Worm (Caenorhabditis elegans) whole organism, L4 larva: ENCODE measurements around the gene ttr-57.

ENCODE experiments used
- gei-8 ChIP-seq: fragments of 200-800 bp; sonication (Bioruptor generic); optimal IDR thresholded peaks from 2 replicates; lab custom pipeline; 2018; ENCODE audit warnings: mild to moderate bottlenecking, missing genetic modification characterization, missing compliant biosample characterization
- mdl-1 ChIP-seq, 2 experiments: fragments of 150-350 bp in 1 of 2; sonication (generic microtip) in 1 of 2; optimal IDR thresholded peaks; 2 replicates each; lab custom pipeline; 2014 to 2017; ENCODE audit warnings: missing biosample characterization in 2 of 2, missing genetic modification characterization in 2 of 2
- nhr-237 ChIP-seq: sonication (generic microtip); optimal IDR thresholded peaks from 2 replicates; lab custom pipeline; 2017; ENCODE audit warnings: missing biosample characterization, missing genetic modification characterization
- nhr-77 ChIP-seq: fragments of 150-350 bp; optimal IDR thresholded peaks from 2 replicates; lab custom pipeline; 2014; ENCODE audit warnings: missing biosample characterization, missing genetic modification characterization
- php-3 ChIP-seq: fragments of 200-800 bp; sonication (Bioruptor generic); IDR thresholded peaks from 2 replicates; pipeline ENCODE4 v1.3.6; 2022; ENCODE audit warnings: missing genetic modification reagents, missing genetic modification characterization, missing compliant biosample characterization
- snpc-4 ChIP-seq: fragments of 150-350 bp; optimal IDR thresholded peaks from 2 replicates; lab custom pipeline; 2014; ENCODE audit warnings: missing biosample characterization, missing genetic modification characterization
- tag-97 ChIP-seq: fragments of 200-800 bp; sonication (Bioruptor generic); IDR thresholded peaks from 2 replicates; pipeline ENCODE4 v1.3.6; 2022; ENCODE audit warnings: missing genetic modification characterization, missing compliant biosample characterization
- ztf-11 ChIP-seq: fragments of 150-350 bp; optimal IDR thresholded peaks from 2 replicates; lab custom pipeline; 2014; ENCODE audit warnings: missing biosample characterization, missing genetic modification characterization

ce11 chrV:20651923-20652322, 47.0 kb downstream of the ttr-57 start:
- TF ChIP-seq nhr-77 (tag; lab: Kevin White, UChicago) = no peak
- no peak for TF ChIP-seq snpc-4 (tag; lab: Kevin White, UChicago)
- no peak for TF ChIP-seq gei-8 (GFP tag; lab: Kevin White, UChicago)
- TF ChIP-seq ztf-11 (tag; lab: Kevin White, UChicago) = no peak
- TF ChIP-seq nhr-237 (tag; lab: Kevin White, UChicago) = no peak
- TF ChIP-seq mdl-1 (tag; optimal IDR thresholded peaks at IDR 0.05; lab: Kevin White, UChicago) = no peak
- no peak for TF ChIP-seq php-3 (GFP tag; lab: Robert Waterston, UW)
- no peak for TF ChIP-seq tag-97 (GFP tag; lab: Robert Waterston, UW)
